Worm (Caenorhabditis elegans) whole organism, L4/young adult: ENCODE data around the gene lec-11.

Experiments
- W03F9.2 ChIP-seq: fragments of 150-350 bp; optimal IDR thresholded peaks from 2 replicates; lab custom pipeline; 2014; ENCODE audit warnings: missing biosample characterization, missing genetic modification characterization
- him-1 ChIP-seq: sonication (generic microtip); optimal IDR thresholded peaks from 2 replicates; lab custom pipeline; 2016; ENCODE audit warnings: missing genotype, missing genetic modification reagents, missing genetic modification characterization, missing compliant biosample characterization

- no peak for TF ChIP-seq W03F9.2 (tag; lab: Kevin White, UChicago)
- no peak for TF ChIP-seq him-1 (tag; lab: Kevin White, UChicago)
Observed at ce11 chrIV:6590029-6590428, at the start of gene lec-11, which contains the start of gene irld-7.
